Worm (Caenorhabditis elegans) whole organism, dauer: Measurements from ENCODE around the gene T16G1.13.

ENCODE experiments used
- unc-62 ChIP-seq: sonication (generic microtip); optimal IDR thresholded peaks from 2 replicates; lab custom pipeline; 2017; ENCODE audit warnings: missing biosample characterization, missing genetic modification reagents, missing genetic modification characterization

T16G1.13 gene

DNA sequence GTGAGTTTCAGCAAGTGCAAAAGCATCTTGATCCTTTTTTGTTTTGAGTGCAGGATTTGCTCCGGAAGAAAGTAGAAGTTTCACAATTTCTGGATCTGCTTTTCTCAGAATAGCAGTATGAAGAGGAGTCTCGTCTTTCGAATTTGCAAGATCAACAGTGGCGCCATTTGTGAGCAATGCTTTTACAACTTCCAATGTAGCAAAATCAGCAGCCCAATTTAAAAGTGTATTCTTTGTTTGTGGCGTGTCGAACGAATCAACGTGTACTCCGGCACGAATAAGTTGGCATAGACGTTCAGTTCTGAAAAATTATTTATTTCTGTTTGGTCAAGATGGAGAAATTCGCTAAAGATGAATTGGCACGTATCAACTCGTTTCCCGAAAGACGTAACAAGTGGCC is at the start of gene T16G1.13:
Gene T16G1.13, plus strand, starts transcription at position 301 of the 400 bp plus-strand sequence.
- TF ChIP-seq unc-62 (GFP tag; lab: Kevin White, UChicago): no peak

DNA sequence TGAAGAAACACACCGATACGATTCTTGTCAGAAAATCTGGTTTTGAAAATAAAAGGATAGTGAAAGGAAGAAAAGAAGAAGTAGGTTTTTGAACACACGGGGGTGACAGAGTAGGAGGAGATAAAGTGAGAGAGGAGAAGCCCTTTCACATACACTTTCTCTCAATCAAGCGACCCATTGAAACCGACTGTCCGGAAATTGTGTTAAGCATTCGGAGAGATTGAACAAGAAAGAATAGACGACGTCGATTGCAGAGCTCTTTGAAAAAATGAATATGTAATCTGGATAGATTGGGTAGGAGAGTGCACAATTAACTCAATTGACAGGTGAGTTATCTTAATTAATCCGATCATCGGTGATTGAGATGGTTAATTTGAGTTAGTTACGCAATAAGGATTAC is 48.4 kb upstream of the T16G1.13 start:
- TF ChIP-seq unc-62 (GFP tag; lab: Kevin White, UChicago): no peak

DNA sequence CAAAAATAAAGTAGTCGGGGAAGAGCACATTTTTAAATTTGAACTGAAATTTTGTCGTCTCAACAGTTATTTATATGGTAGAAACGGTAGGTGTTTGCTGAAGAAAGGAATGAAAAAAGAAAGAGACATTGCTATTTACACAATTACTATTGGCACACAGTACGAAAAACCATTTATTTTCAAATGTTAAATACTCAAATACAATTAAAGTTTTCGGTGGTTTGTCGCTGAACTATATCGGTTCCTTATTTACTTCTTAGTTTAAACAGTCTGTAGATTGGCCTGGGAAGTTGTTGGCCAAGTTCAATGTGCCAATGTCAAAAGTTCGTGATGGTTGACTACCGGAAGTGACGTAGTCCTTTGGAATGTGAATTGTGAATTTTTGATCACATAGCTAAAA is 45.7 kb upstream of the T16G1.13 start, which contains the start of gene ttr-27:
Gene ttr-27, minus strand, starts transcription at position 45 of the 400 bp plus-strand sequence.
- TF ChIP-seq unc-62 (GFP tag; lab: Kevin White, UChicago): no peak

ce11 chrV:12905074-12905473 is 44.6 kb upstream of the T16G1.13 start, which contains the start of gene ttr-28:
TSS of gene ttr-28 (minus strand) at chrV:12905174.
- TF ChIP-seq unc-62 (GFP tag; lab: Kevin White, UChicago): no peak

ce11 chrV:12906732-12907131 is 43.0 kb upstream of the T16G1.13 start, which contains the start of gene ttr-29:
TSS of gene ttr-29 (minus strand) at chrV:12906832.
- no peak for TF ChIP-seq unc-62 (GFP tag; lab: Kevin White, UChicago)

DNA sequence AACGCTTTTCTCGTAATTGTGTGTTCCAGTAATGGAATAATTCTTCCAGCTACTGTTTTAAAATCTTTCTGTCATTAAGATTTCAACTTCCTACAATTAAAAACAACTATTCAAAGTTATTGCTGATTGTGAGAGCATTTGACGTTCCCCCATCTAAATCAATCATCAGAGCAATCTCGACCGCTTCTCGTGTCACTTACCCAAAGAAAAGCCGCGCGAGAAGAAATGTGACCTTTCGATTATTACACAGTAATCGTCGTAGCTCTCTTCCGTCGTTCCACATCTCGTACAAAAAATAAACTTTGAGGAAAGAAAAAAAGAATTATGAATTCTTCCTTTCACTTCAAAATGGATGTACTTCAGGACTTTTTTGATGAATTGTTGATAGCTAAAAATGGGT is 42.3 kb upstream of the T16G1.13 start:
- TF ChIP-seq unc-62 (GFP tag; lab: Kevin White, UChicago): no peak

DNA sequence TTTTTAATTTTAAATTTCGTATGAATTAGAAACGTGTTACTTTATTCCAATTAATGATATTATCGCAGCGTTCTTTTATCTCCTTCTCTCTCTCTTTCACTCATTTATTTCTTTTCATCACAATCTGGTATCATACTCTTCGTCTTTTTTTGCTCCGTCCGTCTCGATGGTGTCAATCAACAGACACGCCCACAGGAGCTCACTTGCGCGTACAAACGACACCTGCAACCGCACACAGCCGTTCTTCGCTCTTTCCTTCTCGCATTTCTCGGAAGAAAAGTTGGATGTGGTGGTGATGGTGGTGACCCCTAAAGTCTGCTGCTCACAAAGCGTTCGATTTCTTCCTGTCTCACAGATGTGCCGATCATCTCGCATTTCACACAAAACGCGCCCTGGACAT is 41.1 kb upstream of the T16G1.13 start:
- no peak for TF ChIP-seq unc-62 (GFP tag; lab: Kevin White, UChicago)

- no peak for TF ChIP-seq unc-62 (GFP tag; lab: Kevin White, UChicago)
These were observed 40.1 kb upstream of the T16G1.13 start, which contains the start of gene nid-1 for ce11 chrV:12909544-12910157. TSS of gene nid-1 (plus strand) at chrV:12910107.

ce11 chrV:12919705-12920104 is 30.0 kb upstream of the T16G1.13 start, which contains the start of gene lipl-1:
TSS of gene lipl-1 (plus strand) at chrV:12919986.
- no peak for TF ChIP-seq unc-62 (GFP tag; lab: Kevin White, UChicago)

ce11 chrV:12921680-12922079 is 28.0 kb upstream of the T16G1.13 start:
- TF ChIP-seq unc-62 (GFP tag; lab: Kevin White, UChicago): no peak

DNA sequence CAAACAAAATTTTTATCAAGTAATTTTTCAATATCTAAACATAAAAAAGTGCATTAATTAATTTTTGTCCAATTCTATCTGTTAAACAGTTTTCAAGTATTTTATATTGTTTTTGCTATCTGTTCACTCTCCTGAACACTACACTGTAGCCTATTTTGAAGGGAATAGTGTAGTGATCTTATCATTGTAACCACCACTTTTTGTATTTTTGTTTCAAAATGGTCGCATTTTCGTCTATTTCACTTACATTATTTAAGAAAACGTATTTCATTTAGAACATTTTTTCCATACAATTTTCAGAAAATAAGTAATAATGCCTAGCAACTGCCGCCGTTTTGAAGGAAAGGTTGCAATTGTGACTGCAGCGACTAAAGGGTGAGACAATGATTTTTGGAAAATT is 27.4 kb upstream of the T16G1.13 start, which contains the start of gene dhrs-4:
Gene dhrs-4, plus strand, starts transcription at position 301 of the 400 bp plus-strand sequence.
- TF ChIP-seq unc-62 (GFP tag; lab: Kevin White, UChicago): no peak

- no peak for TF ChIP-seq unc-62 (GFP tag; lab: Kevin White, UChicago)
These were observed 25.6 kb upstream of the T16G1.13 start, which contains the start of gene pqn-67 for ce11 chrV:12924128-12924527. TSS of gene pqn-67 (plus strand) at chrV:12924428.

DNA sequence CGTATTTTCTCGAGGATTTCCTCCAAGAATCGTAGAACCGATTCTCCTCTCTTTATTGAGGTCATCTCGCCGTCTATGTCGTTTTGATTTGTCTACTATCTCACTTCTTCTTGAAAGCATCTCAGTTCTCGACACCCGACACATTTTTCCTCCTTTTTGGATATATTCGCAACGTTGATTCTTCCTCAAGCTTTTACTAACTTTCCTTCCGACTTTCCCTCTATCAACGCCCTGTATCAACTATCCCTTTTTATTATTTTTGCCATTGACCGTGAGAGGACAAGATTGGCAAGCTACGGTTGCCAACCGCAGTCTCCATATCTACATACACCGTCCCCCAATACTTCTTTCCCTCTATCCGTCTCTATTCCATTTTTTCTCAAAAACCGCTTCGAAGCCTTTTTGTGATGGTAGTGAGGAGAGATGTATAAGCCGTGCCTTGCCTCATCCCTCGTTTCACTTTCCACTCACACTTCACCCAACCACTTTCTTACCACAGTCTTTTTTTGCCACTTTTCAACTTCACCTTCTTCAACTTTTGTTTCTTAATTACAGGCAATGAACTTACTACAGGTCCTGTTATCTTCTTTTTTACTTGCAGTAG is 20.7 kb upstream of the T16G1.13 start, which contains the start of gene T16G1.2:
Gene T16G1.2, plus strand, starts transcription at position 554 of the 604 bp plus-strand sequence.
- TF ChIP-seq unc-62 (GFP tag; lab: Kevin White, UChicago): no peak

- no peak for TF ChIP-seq unc-62 (GFP tag; lab: Kevin White, UChicago)
These were observed 16.1 kb upstream of the T16G1.13 start for ce11 chrV:12933654-12934053.

DNA sequence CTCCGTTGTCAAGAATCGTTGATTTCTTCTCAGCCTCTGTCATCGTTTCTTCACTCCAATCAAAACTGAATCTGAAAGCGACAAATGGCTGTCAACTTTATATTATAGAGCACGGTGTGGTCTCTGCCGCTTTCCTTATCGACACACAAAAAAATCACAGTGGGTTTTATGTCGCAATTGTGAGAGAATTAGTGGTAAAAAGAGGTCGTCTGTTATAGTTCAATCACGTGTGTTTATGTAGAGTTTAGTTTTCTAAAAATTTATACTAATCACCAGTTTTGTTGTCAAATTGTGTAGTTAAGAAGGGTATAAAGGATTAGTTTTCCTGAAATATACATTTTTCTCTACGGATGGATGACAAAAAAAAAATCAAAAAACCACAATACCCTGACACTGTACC is 14.7 kb upstream of the T16G1.13 start, which contains the start of gene T16G1.7:
Gene T16G1.7, minus strand, starts transcription at position 137 of the 400 bp plus-strand sequence.
- TF ChIP-seq unc-62 (GFP tag; lab: Kevin White, UChicago): no peak

- no peak for TF ChIP-seq unc-62 (GFP tag; lab: Kevin White, UChicago)
These were observed 12.6 kb upstream of the T16G1.13 start, which contains the start of gene T16G1.6 for ce11 chrV:12937098-12937497. TSS of gene T16G1.6 (minus strand) at chrV:12937174.
